Worm (Caenorhabditis elegans) whole organism, L4/young adult: ENCODE results near the gene Y57G11B.2.
"Not testable (repeated sequence)": the region's sequence is repeated elsewhere in the genome, so short reads cannot be mapped to it uniquely, and the experiment has no call there.

Experiments used
- W03F9.2 ChIP-seq: fragments of 150-350 bp; optimal IDR thresholded peaks from 2 replicates; lab custom pipeline; 2014; ENCODE audit warnings: missing biosample characterization, missing genetic modification characterization
- dao-5 ChIP-seq: sonication (generic microtip); optimal IDR thresholded peaks from 2 replicates; lab custom pipeline; 2016; ENCODE audit warnings: missing genotype, missing genetic modification characterization, moderate library complexity, missing compliant biosample characterization
- him-1 ChIP-seq: sonication (generic microtip); optimal IDR thresholded peaks from 2 replicates; lab custom pipeline; 2016; ENCODE audit warnings: missing genotype, missing genetic modification reagents, missing genetic modification characterization, missing compliant biosample characterization

The Y57G11B.2 gene

DNA sequence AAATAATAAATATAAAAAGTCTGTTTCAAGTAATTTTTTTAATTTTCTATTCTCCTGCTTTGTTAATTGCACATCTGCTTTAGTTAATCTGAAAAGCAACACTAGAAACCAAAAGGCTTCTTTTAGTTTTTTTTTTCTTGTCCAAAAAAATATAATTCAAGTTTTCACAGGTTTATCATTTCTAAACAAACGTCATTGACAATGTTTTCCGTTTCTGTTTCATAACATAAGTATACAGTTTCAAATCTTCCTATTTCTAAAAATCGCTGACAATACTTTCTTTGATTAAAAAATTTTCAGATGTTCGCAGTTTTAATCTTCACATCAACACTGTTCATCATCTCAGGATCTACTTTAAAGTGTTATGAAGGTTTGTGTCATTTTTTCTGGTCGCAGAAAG lies at the start of gene Y57G11B.2:
TSS of gene Y57G11B.2 (plus strand) at position 301 of the 400 bp plus-strand sequence.
- TF ChIP-seq dao-5: no peak
- no peak for TF ChIP-seq W03F9.2
- TF ChIP-seq him-1 (tag; lab: Kevin White, UChicago): no peak

ce11 chrIV:14519423-14519822 lies 45.7 kb upstream of the Y57G11B.2 start, which contains the start of the genes Y57G11A.2 and T27E7.1:
Gene Y57G11A.2, minus strand, starts transcription at chrIV:14519523.
Gene T27E7.1, plus strand, starts transcription at chrIV:14519759.
- TF ChIP-seq dao-5: no peak
- no peak for TF ChIP-seq W03F9.2
- TF ChIP-seq him-1 (tag; lab: Kevin White, UChicago): no peak

DNA sequence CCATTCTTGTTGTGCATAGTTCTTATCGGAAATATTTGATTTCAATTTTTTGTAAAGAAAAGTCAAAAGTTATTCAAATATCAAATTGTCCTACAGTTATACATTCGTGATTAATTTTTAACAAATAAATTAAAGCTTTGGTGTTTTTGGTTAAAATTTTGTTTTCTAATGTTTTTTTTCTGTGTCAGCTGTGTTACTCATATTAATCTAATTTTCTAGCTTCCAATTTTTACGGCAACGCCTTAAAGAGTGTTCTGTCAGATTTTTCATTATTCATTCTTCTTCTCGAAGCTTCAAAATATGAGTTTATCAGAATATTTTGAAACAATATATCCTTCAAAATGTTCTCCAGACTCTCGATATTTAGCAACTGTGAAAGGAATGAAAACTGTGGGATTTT lies 41.6 kb upstream of the Y57G11B.2 start, which contains the start of gene srh-63:
TSS of gene srh-63 (plus strand) at position 301 of the 400 bp plus-strand sequence.
- TF ChIP-seq him-1 (tag; lab: Kevin White, UChicago) (no peak), W03F9.2 (no peak), dao-5 (no peak)

ce11 chrIV:14528718-14529117 lies 36.4 kb upstream of the Y57G11B.2 start, which contains the start of gene T27E7.3:
Gene T27E7.3, plus strand, starts transcription at chrIV:14529018.
- TF ChIP-seq him-1 (tag; lab: Kevin White, UChicago) (no peak), dao-5 (no peak), W03F9.2 (no peak)

DNA sequence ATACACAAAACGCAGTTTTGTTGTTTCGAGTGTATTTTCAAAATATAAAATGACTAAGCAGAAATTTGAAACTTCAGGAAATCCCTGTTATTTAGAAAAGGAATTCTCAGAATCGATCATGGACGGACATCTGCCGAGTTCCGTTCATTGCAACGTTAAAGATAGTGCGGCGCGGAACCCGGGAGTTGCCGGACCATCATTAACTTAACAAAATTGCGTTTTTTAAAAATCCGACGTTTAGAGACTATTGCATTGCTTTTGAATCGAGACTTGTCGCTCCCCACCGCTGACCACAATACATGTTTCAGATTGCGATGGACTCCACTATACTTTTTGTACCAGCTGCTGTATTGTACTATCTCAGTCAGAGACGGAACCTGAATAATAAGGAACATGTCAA lies 35.1 kb upstream of the Y57G11B.2 start:
- TF ChIP-seq him-1 (tag; lab: Kevin White, UChicago): no peak
- no peak for TF ChIP-seq W03F9.2
- TF ChIP-seq dao-5: no peak

- TF ChIP-seq dao-5: no peak
- no peak for TF ChIP-seq him-1 (tag; lab: Kevin White, UChicago)
- no peak for TF ChIP-seq W03F9.2
Measured at ce11 chrIV:14532366-14532765, 32.8 kb upstream of the Y57G11B.2 start.

- TF ChIP-seq W03F9.2 (no peak), dao-5 (no peak), him-1 (tag; lab: Kevin White, UChicago) (no peak)
Measured at ce11 chrIV:14534967-14535366, 30.2 kb upstream of the Y57G11B.2 start, which contains the start of gene T27E7.4. Gene T27E7.4, minus strand, starts transcription at chrIV:14535067.

- no peak for TF ChIP-seq dao-5
- no peak for TF ChIP-seq him-1 (tag; lab: Kevin White, UChicago)
- TF ChIP-seq W03F9.2: no peak
Measured at ce11 chrIV:14536911-14537310, 28.3 kb upstream of the Y57G11B.2 start, which contains the start of gene T27E7.5. Gene T27E7.5, plus strand, starts transcription at chrIV:14537163.

- no peak for TF ChIP-seq dao-5
- TF ChIP-seq W03F9.2: no peak
- no peak for TF ChIP-seq him-1 (tag; lab: Kevin White, UChicago)
Measured at ce11 chrIV:14542517-14542916, 22.6 kb upstream of the Y57G11B.2 start, which contains the start of gene pals-29. Gene pals-29, minus strand, starts transcription at chrIV:14542617.

DNA sequence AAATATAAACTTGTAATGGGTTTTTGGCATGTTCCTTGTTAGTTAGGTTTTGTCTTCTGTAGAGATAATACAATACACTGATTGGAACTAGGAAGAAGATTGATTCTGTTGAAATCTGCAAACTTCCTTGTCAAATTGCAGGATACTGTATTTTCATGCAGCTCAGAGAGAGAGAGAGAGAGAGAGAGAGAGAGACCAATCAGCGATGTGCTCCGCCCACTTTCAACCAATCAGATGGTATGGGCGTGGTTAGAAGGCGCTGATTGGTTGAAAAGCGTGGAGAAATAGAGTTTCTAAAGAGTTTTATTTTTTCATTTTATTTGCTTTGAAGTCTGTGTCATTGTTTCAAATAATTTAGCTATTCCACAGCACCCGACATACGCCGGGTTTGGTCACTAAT lies 17.9 kb upstream of the Y57G11B.2 start:
- no peak for TF ChIP-seq him-1 (tag; lab: Kevin White, UChicago)

- TF ChIP-seq dao-5: no peak
- no peak for TF ChIP-seq W03F9.2
- no peak for TF ChIP-seq him-1 (tag; lab: Kevin White, UChicago)
Measured at ce11 chrIV:14549308-14549707, 15.9 kb upstream of the Y57G11B.2 start, which contains the start of gene T27E7.9. Gene T27E7.9, minus strand, starts transcription at chrIV:14549408.

DNA sequence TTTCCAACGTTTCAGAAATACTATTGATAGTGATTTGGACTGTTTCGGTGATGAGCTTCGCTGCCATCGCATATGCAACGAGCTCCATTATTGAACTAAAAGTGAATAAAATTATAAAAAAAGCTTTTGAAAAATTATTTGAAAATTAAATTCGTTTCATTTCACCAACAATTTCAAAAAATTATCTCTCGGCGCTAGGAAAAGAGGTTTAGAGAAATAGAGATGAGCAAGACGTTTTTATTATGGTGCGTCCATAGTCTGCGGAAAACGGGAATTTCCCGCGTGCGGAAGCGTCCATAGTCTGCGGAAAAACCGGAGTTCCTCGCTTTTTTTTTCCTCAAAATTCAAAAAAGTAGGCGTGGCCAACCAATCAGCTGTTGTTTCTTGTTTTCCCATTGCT lies 13.3 kb upstream of the Y57G11B.2 start, which contains the start of gene pals-30:
TSS of gene pals-30 (minus strand) at position 101 of the 400 bp plus-strand sequence.
- TF ChIP-seq dao-5; W03F9.2; him-1 (tag; lab: Kevin White, UChicago): not testable (repeated sequence)

DNA sequence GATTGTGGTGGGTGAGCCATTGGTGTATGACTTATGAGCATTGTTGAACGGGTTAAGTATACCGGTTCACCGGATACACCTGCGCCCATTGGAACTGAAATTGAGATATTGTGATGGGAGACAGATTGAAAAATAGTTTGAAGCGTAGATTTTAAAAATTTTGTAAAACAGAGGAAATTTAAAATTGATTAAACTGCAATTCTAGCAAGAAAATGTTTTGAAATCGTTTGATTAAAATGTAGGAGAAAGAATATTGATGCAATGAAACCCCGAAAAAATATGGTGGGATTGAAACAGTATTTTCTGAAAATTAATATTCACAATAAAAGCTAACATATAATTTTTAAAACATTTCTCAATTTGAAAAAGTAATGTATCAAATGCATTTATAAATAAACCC lies 10.4 kb upstream of the Y57G11B.2 start, which contains the start of gene Y57G11B.6:
TSS of gene Y57G11B.6 (minus strand) at position 101 of the 400 bp plus-strand sequence.
- TF ChIP-seq dao-5 (no peak), W03F9.2 (no peak), him-1 (tag; lab: Kevin White, UChicago) (no peak)

DNA sequence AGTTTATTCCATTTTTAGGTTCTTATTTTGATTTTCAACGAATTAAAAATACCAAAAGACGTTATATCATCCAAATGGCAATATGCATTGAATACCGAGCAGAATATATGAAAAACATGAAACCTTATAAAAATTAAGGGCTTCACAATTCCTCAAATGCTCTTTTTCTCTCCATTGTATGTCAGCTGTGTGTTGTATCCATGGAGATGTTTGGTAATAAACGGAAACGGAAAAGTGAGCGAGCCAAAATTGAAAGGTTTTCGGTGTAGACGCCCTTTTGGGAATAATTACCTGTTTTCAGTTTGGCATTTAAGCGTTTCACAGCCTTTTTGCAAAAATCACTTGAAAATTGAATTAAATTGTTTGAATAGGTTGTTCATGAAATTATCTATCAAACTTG lies 7.5 kb upstream of the Y57G11B.2 start:
- TF ChIP-seq W03F9.2 (no peak), dao-5 (no peak), him-1 (tag; lab: Kevin White, UChicago) (no peak)

- no peak for TF ChIP-seq W03F9.2
- no peak for TF ChIP-seq him-1 (tag; lab: Kevin White, UChicago)
Measured at ce11 chrIV:14559267-14559666, 5.9 kb upstream of the Y57G11B.2 start.

- no peak for TF ChIP-seq dao-5
- TF ChIP-seq W03F9.2: no peak
- TF ChIP-seq him-1 (tag; lab: Kevin White, UChicago): no peak
Measured at ce11 chrIV:14561677-14562076, 3.5 kb upstream of the Y57G11B.2 start.
